Worm (Caenorhabditis elegans): ENCODE results near the gene ajm-1.
A peak's percentile ranks its signal among the peaks of the same experiment; 100 is the strongest.

Gene ajm-1

ce11 chrX:9068075-9068474 is 14.7 kb upstream of the ajm-1 start (continued):
- peak in 1 of 2 experiments; percentile 58 for TF ChIP-seq lsy-2 (tag; optimal IDR thresholded peaks at IDR 0.05)
- TF ChIP-seq lir-3 (tag; optimal IDR thresholded peaks at IDR 0.05; ENCODE audit: poor library complexity): no peak
- TF ChIP-seq nhr-85 (tag): peak; percentile 67
- peak; percentile 64 for TF ChIP-seq nhr-71 (tag; optimal IDR thresholded peaks at IDR 0.05)
- TF ChIP-seq mep-1 (tag; optimal IDR thresholded peaks at IDR 0.05): peak; percentile 85
- no peak for TF ChIP-seq vab-15 (tag; optimal IDR thresholded peaks at IDR 0.05)
- TF ChIP-seq xbp-1 (tag; optimal IDR thresholded peaks at IDR 0.05): peak; percentile 38
- TF ChIP-seq mdl-1 (tag; optimal IDR thresholded peaks at IDR 0.05): peak in 1 of 2 experiments; percentile 51
- no peak for TF ChIP-seq jun-1 (tag; optimal IDR thresholded peaks at IDR 0.05)
- no peak for TF ChIP-seq nhr-19 (GFP tag; conservative IDR thresholded peaks at IDR 0.05)
- TF ChIP-seq nhr-20 (tag; optimal IDR thresholded peaks at IDR 0.05): peak; percentile 54
- TF ChIP-seq egl-13 (tag; optimal IDR thresholded peaks at IDR 0.05): no peak
- peak in 1 of 3 experiments; percentile 17 for TF ChIP-seq dpl-1 (GFP tag; optimal IDR thresholded peaks at IDR 0.05)

- TF ChIP-seq vab-15 (tag; optimal IDR thresholded peaks at IDR 0.05) (no peak), jun-1 (tag; optimal IDR thresholded peaks at IDR 0.05) (no peak), unc-130 (tag; optimal IDR thresholded peaks at IDR 0.05) (no peak), irx-1 (tag; optimal IDR thresholded peaks at IDR 0.05) (no peak), ztf-4 (tag; optimal IDR thresholded peaks at IDR 0.05) (no peak), fkh-4 (tag; optimal IDR thresholded peaks at IDR 0.05; ENCODE audit: borderline replicate concordance) (no peak), efl-3 (GFP tag; optimal IDR thresholded peaks at IDR 0.05) (no peak), lin-14 (GFP tag; optimal IDR thresholded peaks at IDR 0.05) (peak; percentile 63), elt-2 (tag; optimal IDR thresholded peaks at IDR 0.05) (no peak), unc-86 (tag; optimal IDR thresholded peaks at IDR 0.05) (no peak), C04F5.9 (tag; optimal IDR thresholded peaks at IDR 0.05) (no peak), ceh-88 (GFP tag; IDR thresholded peaks at IDR 0.05) (no peak), pag-3 (tag; optimal IDR thresholded peaks at IDR 0.05; ENCODE audit: borderline replicate concordance, insufficient read depth) (peak; percentile 56), ets-5 (GFP tag; IDR thresholded peaks at IDR 0.05) (no peak), nhr-90 (tag; optimal IDR thresholded peaks at IDR 0.05; ENCODE audit: poor library complexity) (no peak), mab-9 (GFP tag; IDR thresholded peaks at IDR 0.05) (no peak), nhr-47 (tag; optimal IDR thresholded peaks at IDR 0.05) (no peak), zip-4 (GFP tag; optimal IDR thresholded peaks at IDR 0.05) (no peak), egl-27 (tag; optimal IDR thresholded peaks at IDR 0.05) (no peak), egl-13 (tag; optimal IDR thresholded peaks at IDR 0.05) (no peak), nhr-84 (tag; optimal IDR thresholded peaks at IDR 0.05) (no peak), nhr-20 (tag; optimal IDR thresholded peaks at IDR 0.05) (no peak), nhr-76 (tag; optimal IDR thresholded peaks at IDR 0.05) (no peak), nhr-85 (tag) (no peak), sptf-1 (tag; optimal IDR thresholded peaks at IDR 0.05) (no peak), unc-62 (GFP tag; optimal IDR thresholded peaks at IDR 0.05) (no peak), Y116A8C.19 (tag; optimal IDR thresholded peaks at IDR 0.05; ENCODE audit: borderline replicate concordance) (no peak), xbp-1 (tag; optimal IDR thresholded peaks at IDR 0.05) (no peak), ceh-8 (GFP tag; optimal IDR thresholded peaks at IDR 0.05) (no peak), ama-1 (optimal IDR thresholded peaks at IDR 0.05) (no peak), ztf-11 (tag; optimal IDR thresholded peaks at IDR 0.05) (no peak), alr-1 (tag; optimal IDR thresholded peaks at IDR 0.05; ENCODE audit: borderline replicate concordance) (no peak), swsn-7 (tag; optimal IDR thresholded peaks at IDR 0.05) (no peak), F16B12.6 (tag; optimal IDR thresholded peaks at IDR 0.05) (no peak), lin-13 (GFP tag; optimal IDR thresholded peaks at IDR 0.05) (no peak), lin-39 (tag; optimal IDR thresholded peaks at IDR 0.05) (peak; percentile 41), fkh-10 (GFP tag; optimal IDR thresholded peaks at IDR 0.05) (no peak), nhr-12 (tag; optimal IDR thresholded peaks at IDR 0.05) (no peak), dpl-1 (GFP tag; optimal IDR thresholded peaks at IDR 0.05) (peak in 1 of 3 experiments; percentile 13), C16A3.4 (tag; optimal IDR thresholded peaks at IDR 0.05) (no peak), lir-3 (tag; optimal IDR thresholded peaks at IDR 0.05; ENCODE audit: poor library complexity) (no peak), unc-98 (GFP tag; IDR thresholded peaks at IDR 0.05) (no peak), elt-3 (tag; optimal IDR thresholded peaks at IDR 0.05) (no peak), aly-2 (tag; optimal IDR thresholded peaks at IDR 0.05) (no peak)
Observed at ce11 chrX:9069070-9069469, 13.7 kb upstream of the ajm-1 start.

Data from whole organism, L1 larva.